Worm (Caenorhabditis elegans) whole organism, L4/young adult: ENCODE data around the gene T28F12.1.

Source experiments
- dao-5 ChIP-seq: sonication (generic microtip); optimal IDR thresholded peaks from 2 replicates; lab custom pipeline; 2016; ENCODE audit warnings: missing genotype, missing genetic modification characterization, moderate library complexity, missing compliant biosample characterization
- him-1 ChIP-seq: sonication (generic microtip); optimal IDR thresholded peaks from 2 replicates; lab custom pipeline; 2016; ENCODE audit warnings: missing genotype, missing genetic modification reagents, missing genetic modification characterization, missing compliant biosample characterization

ce11 chrV:4487888-4488287 is 24.9 kb upstream of the T28F12.1 start:
- TF ChIP-seq him-1 (no peak), dao-5 (tag; lab: Kevin White, UChicago) (no peak)
